Worm (Caenorhabditis elegans) whole organism, late embryonic: ENCODE measurements around the gene Y110A2AL.5.

Source experiments
- ama-1 ChIP-seq: fragments of 150-350 bp; optimal IDR thresholded peaks from 2 replicates; lab custom pipeline; 2014
- ets-4 ChIP-seq: sonication (generic microtip); optimal IDR thresholded peaks from 2 replicates; lab custom pipeline; 2016; ENCODE audit warnings: missing genetic modification characterization, missing compliant biosample characterization
- pha-4 ChIP-seq: fragments of 150-350 bp; optimal IDR thresholded peaks from 2 replicates; lab custom pipeline; 2018; ENCODE audit warnings: missing biosample characterization, missing genetic modification reagents, missing genetic modification characterization
- syd-9 ChIP-seq: sonication (generic microtip); optimal IDR thresholded peaks from 2 replicates; lab custom pipeline; 2016; ENCODE audit warnings: mild to moderate bottlenecking, missing genetic modification characterization, moderate library complexity, missing compliant biosample characterization
- tbx-7 ChIP-seq: sonication (generic microtip); optimal IDR thresholded peaks from 2 replicates; lab custom pipeline; 2016; ENCODE audit warnings: missing genotype, missing genetic modification characterization, missing compliant biosample characterization
- unc-86 ChIP-seq: sonication (generic microtip); optimal IDR thresholded peaks from 2 replicates; lab custom pipeline; 2016; ENCODE audit warnings: missing genetic modification characterization, missing compliant biosample characterization

DNA sequence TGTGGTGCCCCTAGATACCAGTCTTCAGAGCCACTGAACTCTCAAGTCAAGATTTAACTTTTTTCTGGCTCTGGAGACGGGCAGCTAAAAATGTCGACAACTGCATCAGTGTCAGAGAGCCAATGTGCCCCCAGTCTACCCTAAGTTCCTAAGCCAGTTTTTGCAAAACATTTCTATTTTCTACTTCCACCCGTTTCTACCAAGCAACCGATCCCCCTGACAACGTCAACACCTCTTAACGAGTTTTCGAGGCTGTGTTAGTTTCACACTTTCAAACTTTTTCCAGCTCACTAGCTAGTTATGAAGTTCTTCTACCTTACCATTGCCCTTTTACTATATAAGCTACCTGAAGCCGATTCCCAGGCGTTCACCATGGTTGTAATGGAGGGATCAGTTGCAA, at the start of gene Y110A2AL.5:
- TF ChIP-seq ets-4 (no peak), ama-1 (lab: Kevin White, UChicago) (no peak), pha-4 (tag; lab: Kevin White, UChicago) (no peak), syd-9 (tag; lab: Kevin White, UChicago) (no peak), tbx-7 (no peak), unc-86 (no peak)
